Worm (Caenorhabditis elegans): ENCODE results near the gene srv-8.
A peak's percentile ranks its signal among the peaks of the same experiment; 100 is the strongest.
"Not testable (repeated sequence)": the region's sequence is repeated elsewhere in the genome, so short reads cannot be mapped to it uniquely, and the experiment has no call there.

srv-8 gene

DNA sequence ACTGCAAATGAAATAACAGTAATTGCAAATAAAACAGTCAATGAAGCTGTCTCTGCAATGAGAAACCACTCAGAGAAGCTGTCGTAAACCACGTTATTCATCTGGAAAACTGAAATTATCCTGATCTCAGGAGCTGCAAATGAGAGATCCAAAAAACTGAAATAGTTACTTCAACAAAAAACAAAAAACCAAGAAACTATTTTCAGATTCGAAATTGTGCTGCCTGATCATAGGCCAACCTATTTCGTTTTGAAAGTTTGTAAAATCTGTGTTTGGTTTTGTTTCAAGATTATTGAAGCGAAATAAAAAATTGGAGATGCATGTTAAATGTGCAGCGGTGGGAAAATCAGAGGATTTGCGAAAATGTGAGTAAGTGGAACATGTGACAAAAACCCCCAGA is at the start of gene srv-8:
Gene srv-8 (minus strand): TSS at position 101 of the 400 bp plus-strand sequence.
- TF ChIP-seq dao-5 (tag; optimal IDR thresholded peaks at IDR 0.05) (no peak), him-1 (tag; optimal IDR thresholded peaks at IDR 0.05) (no peak), W03F9.2 (tag; optimal IDR thresholded peaks at IDR 0.05) (no peak)

DNA sequence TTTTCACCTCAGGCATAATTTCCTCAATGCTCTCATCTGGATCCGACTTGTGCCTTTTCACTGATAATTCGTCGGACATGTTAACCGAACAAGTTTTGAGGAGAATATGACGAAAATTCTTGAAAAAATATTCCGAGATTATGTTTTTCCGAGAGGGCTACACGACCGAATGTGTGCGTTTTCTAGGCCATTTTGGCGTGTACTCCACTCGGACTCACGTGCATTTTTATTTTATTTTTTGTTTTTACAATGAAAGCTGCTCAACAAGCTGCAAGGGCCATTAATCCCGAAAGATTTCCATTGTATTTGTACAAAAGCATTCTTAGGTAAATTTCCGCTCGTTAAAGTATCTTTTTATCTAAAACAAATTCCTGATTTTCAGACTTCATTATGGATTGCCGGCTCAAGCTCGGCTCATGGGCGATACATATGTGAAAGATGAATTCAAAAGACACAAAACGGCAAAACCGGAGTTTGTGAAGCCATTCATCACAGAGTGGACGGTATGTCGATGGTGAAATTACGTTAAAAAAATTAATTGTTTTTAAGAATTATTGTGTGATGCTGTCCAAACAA is 47.7 kb upstream of the srv-8 start, which contains the start of the genes F25H9.6 and F25H9.7:
Gene F25H9.6 (minus strand): TSS at position 172 of the 576 bp plus-strand sequence.
Gene F25H9.7 (plus strand): TSS at position 187 of the 576 bp plus-strand sequence.
- TF ChIP-seq W03F9.2 (tag; optimal IDR thresholded peaks at IDR 0.05) (peak; percentile 73), him-1 (tag; optimal IDR thresholded peaks at IDR 0.05) (peak; percentile 80), dao-5 (tag; optimal IDR thresholded peaks at IDR 0.05) (no peak)

- TF ChIP-seq W03F9.2 (tag; optimal IDR thresholded peaks at IDR 0.05) (no peak), dao-5 (tag; optimal IDR thresholded peaks at IDR 0.05) (no peak), him-1 (tag; optimal IDR thresholded peaks at IDR 0.05) (no peak)
These were observed 43.6 kb upstream of the srv-8 start for ce11 chrV:13464123-13464522.

- TF ChIP-seq dao-5 (tag; optimal IDR thresholded peaks at IDR 0.05) (no peak), W03F9.2 (tag; optimal IDR thresholded peaks at IDR 0.05) (peak; percentile 55)
These were observed 42.4 kb upstream of the srv-8 start, which contains the start of gene frm-10 for ce11 chrV:13462974-13463373. Gene frm-10 (plus strand): TSS chrV:13463207.

- TF ChIP-seq dao-5 (tag; optimal IDR thresholded peaks at IDR 0.05) (no peak), him-1 (tag; optimal IDR thresholded peaks at IDR 0.05) (no peak), W03F9.2 (tag; optimal IDR thresholded peaks at IDR 0.05) (no peak)
These were observed 38.8 kb upstream of the srv-8 start, which contains the start of gene bath-39 for ce11 chrV:13459323-13459722. Gene bath-39 (plus strand): TSS chrV:13459459.

ce11 chrV:13457858-13458257 is 37.3 kb upstream of the srv-8 start, which contains the start of gene F25H9.2:
Gene F25H9.2 (plus strand): TSS chrV:13458083.
- TF ChIP-seq W03F9.2 (tag; optimal IDR thresholded peaks at IDR 0.05) (no peak), dao-5 (tag; optimal IDR thresholded peaks at IDR 0.05) (no peak), him-1 (tag; optimal IDR thresholded peaks at IDR 0.05) (no peak)

DNA sequence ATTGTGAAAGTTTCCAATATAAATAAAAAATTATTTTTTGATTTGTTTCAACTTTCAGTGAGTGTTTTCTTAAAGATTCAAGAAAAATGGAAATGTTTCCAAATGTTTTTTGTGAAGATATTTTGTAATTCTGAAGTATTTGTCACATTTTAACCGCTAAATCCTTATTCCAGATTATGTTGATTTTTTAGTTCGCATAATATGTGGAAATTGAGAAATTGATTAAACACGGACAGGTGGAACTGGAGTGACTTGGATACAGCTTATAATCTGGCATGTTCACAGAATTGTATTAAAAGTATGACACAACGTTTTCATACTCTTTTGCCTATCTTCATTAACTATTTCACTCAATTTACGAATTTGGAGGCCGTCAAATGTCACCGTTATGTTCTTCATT is 34.9 kb upstream of the srv-8 start, which contains the start of gene lurp-3:
Gene lurp-3 (plus strand): TSS at position 301 of the 400 bp plus-strand sequence.
- TF ChIP-seq him-1 (tag; optimal IDR thresholded peaks at IDR 0.05), result no peak
- no peak for TF ChIP-seq W03F9.2 (tag; optimal IDR thresholded peaks at IDR 0.05)
- TF ChIP-seq dao-5 (tag; optimal IDR thresholded peaks at IDR 0.05), result no peak

ce11 chrV:13453334-13453733 is 32.8 kb upstream of the srv-8 start, which contains the start of gene lurp-2:
Gene lurp-2 (plus strand): TSS chrV:13453634.
- no peak for TF ChIP-seq him-1 (tag; optimal IDR thresholded peaks at IDR 0.05)
- TF ChIP-seq dao-5 (tag; optimal IDR thresholded peaks at IDR 0.05), result no peak
- no peak for TF ChIP-seq W03F9.2 (tag; optimal IDR thresholded peaks at IDR 0.05)

DNA sequence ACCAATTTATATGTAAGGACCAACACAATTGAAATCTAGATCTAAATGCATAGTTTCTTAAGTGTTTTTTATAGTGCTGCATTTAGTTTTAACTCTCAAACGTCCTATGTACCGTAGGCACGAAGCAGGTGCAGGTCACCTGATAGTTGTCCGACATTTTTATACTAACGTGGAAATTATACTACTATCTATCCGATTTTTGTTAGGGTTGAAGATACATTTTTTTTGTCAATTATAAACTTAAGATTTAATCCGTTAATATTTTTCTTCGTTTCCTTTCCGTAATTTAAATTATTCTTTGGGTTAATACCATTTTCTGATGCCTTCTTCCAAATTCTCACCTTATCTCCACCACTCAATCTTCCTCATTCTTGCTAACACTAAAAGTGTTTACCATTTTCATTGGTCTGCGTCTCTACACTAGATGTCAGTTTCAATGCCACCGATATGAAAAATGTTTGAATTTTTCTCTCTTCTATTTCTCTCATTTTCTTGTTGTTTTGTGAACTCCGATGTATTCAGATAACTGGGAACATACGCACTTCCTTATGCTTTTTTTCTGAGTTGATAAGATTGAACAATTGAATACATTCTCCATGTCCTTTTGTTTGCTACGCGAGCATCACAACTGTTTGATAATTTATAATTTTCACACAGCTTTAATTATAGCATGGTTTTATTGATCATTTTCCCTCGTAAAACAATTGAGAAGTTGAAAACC is 24.8 kb upstream of the srv-8 start, which contains the start of gene Y2H9A.4:
Gene Y2H9A.4 (plus strand): TSS at position 671 of the 721 bp plus-strand sequence.
- no peak for TF ChIP-seq him-1 (tag; optimal IDR thresholded peaks at IDR 0.05)

ce11 chrV:13443535-13443934 is 23.0 kb upstream of the srv-8 start, which contains the start of gene Y2H9A.6:
Gene Y2H9A.6 (plus strand): TSS chrV:13443835.
- TF ChIP-seq him-1, W03F9.2, dao-5 (tag; optimal IDR thresholded peaks at IDR 0.05): not testable (repeated sequence)

DNA sequence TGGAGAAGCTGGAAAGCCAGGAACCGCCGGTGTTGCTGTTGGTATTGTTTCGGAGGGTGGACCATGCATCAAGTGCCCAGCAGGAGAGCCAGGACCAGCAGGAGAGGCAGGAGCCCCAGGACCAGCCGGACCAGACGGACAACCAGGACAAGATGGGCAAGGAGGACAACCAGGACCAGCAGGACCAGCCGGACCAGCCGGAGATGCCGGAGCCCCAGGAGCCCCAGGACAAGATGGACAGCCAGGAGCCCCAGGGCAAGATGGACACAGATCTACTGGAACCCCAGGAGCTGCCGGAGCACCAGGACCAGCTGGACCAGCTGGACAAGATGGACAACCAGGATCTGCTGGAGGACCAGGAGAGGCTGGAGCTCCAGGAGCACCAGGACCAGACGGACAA is 22.3 kb upstream of the srv-8 start:
- TF ChIP-seq him-1 (tag; optimal IDR thresholded peaks at IDR 0.05), result no peak
- TF ChIP-seq dao-5 (tag; optimal IDR thresholded peaks at IDR 0.05), result no peak
- TF ChIP-seq W03F9.2 (tag; optimal IDR thresholded peaks at IDR 0.05), result no peak

DNA sequence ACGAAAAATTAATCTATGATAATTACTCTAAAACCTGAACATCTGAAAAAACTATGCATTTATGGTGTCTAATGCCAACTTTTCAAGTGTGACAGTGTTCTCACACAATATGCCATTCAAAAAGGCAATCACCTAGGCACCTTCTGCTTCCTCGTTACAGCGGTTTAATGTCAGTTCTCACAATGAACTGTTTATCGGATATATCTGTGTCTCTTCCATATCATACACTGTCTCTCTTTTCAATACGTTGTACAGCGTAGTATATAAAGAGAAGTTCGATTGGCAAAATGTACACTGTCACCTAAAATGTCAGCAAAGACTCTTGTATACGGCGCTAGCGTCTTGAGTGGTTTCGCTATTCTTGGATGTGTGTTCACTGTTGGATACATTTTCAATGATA is 21.1 kb upstream of the srv-8 start, which contains the start of gene col-162:
Gene col-162 (plus strand): TSS at position 301 of the 400 bp plus-strand sequence.
- TF ChIP-seq W03F9.2 (tag; optimal IDR thresholded peaks at IDR 0.05) (no peak), dao-5 (tag; optimal IDR thresholded peaks at IDR 0.05) (no peak), him-1 (tag; optimal IDR thresholded peaks at IDR 0.05) (no peak)

DNA sequence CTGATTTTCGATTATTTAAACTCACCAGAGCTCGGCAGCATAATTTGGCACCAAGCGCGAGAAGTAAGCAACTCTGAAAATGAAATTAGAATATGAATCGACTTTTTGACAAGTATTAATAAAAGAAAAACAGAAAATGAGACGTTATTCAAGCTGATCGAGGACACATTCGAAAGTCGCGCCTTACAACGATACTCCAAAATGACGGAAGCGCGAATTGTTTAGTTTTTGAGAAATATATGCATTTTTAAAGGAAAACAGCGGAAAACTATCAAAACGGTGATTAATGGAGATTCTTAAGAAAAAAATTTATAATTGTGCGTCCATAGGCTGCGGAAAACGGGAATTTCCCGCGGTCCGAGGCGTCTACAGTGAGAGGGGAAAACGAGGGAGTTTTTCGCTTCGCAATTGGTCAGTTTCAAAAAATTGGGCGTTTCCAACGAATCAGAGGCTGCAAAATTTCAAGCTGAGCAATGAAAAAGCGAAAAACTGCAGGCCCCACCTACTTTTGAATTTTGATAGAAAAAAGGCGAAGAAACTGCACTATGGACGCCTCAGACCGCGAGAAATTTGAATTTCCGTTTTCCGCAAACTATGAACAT is 17.0 kb upstream of the srv-8 start, which contains the start of gene mes-4:
Gene mes-4 (minus strand): TSS at position 73 of the 602 bp plus-strand sequence.
- no peak for TF ChIP-seq dao-5 (tag; optimal IDR thresholded peaks at IDR 0.05)
- no peak for TF ChIP-seq him-1 (tag; optimal IDR thresholded peaks at IDR 0.05)
- TF ChIP-seq W03F9.2 (tag; optimal IDR thresholded peaks at IDR 0.05), result no peak
